Worm (Caenorhabditis elegans) whole organism, young adult: Measurements from ENCODE around the gene T04F3.5.

ENCODE experiments used
- ccch-3 ChIP-seq: fragments of 200-800 bp; sonication (Bioruptor generic); optimal IDR thresholded peaks from 2 replicates; lab custom pipeline; 2018; ENCODE audit warnings: mild to moderate bottlenecking, missing genetic modification characterization, missing compliant biosample characterization
- ceh-91 ChIP-seq: fragments of 200-800 bp; sonication (Bioruptor generic); IDR thresholded peaks from 2 replicates; pipeline ENCODE4 v1.3.6; 2022; ENCODE audit warnings: missing genetic modification reagents, missing genetic modification characterization, missing compliant biosample characterization
- dpl-1 ChIP-seq: fragments of 150-350 bp; optimal IDR thresholded peaks from 2 replicates; lab custom pipeline; 2014; ENCODE audit warnings: missing biosample characterization, missing genetic modification reagents, missing genetic modification characterization
- lag-1 ChIP-seq: fragments of 200-800 bp; sonication (Bioruptor generic); IDR thresholded peaks from 2 replicates; pipeline ENCODE4 v1.3.6; 2022; ENCODE audit warnings: missing genetic modification reagents, missing genetic modification characterization, missing compliant biosample characterization
- lin-35 ChIP-seq, 3 experiments: fragments of 150-350 bp in 2 of 3; sonication (generic microtip) in 1 of 3; optimal IDR thresholded peaks; 2 replicates each; lab custom pipeline; 2014 to 2018; ENCODE audit warnings: missing biosample characterization in 3 of 3, missing genetic modification characterization in 3 of 3, missing genetic modification reagents in 3 of 3
- rec-8 ChIP-seq, 2 experiments: sonication (generic microtip); optimal IDR thresholded peaks; 2 replicates each; lab custom pipeline; 2016; ENCODE audit warnings: mild to moderate bottlenecking in 2 of 2, missing genetic modification characterization in 2 of 2, missing genetic modification reagents in 2 of 2, missing genotype in 2 of 2, missing biosample characterization in 1 of 2, missing compliant biosample characterization in 1 of 2, moderate library complexity in 1 of 2
- rpc-1 ChIP-seq, 2 experiments: fragments of 150-350 bp in 1 of 2; sonication (generic microtip) in 1 of 2; optimal IDR thresholded peaks; 2 replicates each; lab custom pipeline; 2014 to 2018; ENCODE audit warnings: missing biosample characterization in 1 of 2, missing genetic modification characterization in 1 of 2, missing genetic modification reagents in 1 of 2, missing genotype in 1 of 2
- sea-2 ChIP-seq: fragments of 200-800 bp; sonication (Bioruptor generic); IDR thresholded peaks from 2 replicates; pipeline ENCODE4 v1.3.6; 2022; ENCODE audit warnings: missing genetic modification characterization, missing compliant biosample characterization
- unc-130 ChIP-seq: sonication (generic microtip); optimal IDR thresholded peaks from 2 replicates; lab custom pipeline; 2016; ENCODE audit warnings: missing genetic modification reagents, missing genetic modification characterization, missing compliant biosample characterization
- ztf-26 ChIP-seq: sonication (generic microtip); optimal IDR thresholded peaks from 2 replicates; lab custom pipeline; 2017; ENCODE audit warnings: missing genetic modification characterization, missing compliant biosample characterization

DNA sequence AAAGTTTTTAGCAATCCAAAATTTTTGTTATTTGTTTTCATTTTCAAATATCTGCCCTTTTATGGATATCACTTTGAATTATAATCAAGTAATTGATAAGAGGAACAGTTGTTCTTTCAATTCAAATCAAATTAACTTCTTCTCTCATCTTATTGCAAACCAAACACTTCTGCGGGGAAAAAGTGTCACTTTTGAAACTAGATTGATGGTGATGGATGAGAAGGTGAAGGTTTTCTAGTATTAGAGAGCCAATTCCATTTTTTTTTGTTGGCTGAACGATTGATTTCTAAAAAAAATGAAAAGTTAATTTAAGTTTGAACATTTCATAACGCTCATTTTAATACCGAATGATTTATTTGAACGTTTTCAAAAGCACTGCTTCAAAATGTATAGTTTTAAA lies 19.3 kb downstream of the T04F3.5 start:
- TF ChIP-seq lag-1 (no peak), ztf-26 (tag; lab: Kevin White, UChicago) (no peak), lin-35 (GFP tag; optimal IDR thresholded peaks at IDR 0.05; lab: Kevin White, UChicago) (no peak), sea-2 (no peak), unc-130 (GFP tag; lab: Kevin White, UChicago) (no peak), rpc-1 (optimal IDR thresholded peaks at IDR 0.05; lab: Kevin White, UChicago) (no peak), rpc-1 (tag; optimal IDR thresholded peaks at IDR 0.05; lab: Kevin White, UChicago) (no peak), ccch-3 (GFP tag; lab: Kevin White, UChicago) (no peak), ceh-91 (GFP tag; lab: Robert Waterston, UW) (no peak), dpl-1 (GFP tag; lab: Kevin White, UChicago) (no peak), rec-8 (tag; optimal IDR thresholded peaks at IDR 0.05; lab: Kevin White, UChicago) (no peak)
